Fruit fly (Drosophila melanogaster) whole organism, embryonic: ENCODE measurements around the gene Rtnl1.

ENCODE experiments used
- Adf1 ChIP-seq: fragments of 200-800 bp; sonication (Bioruptor generic); IDR thresholded peaks from 2 replicates; pipeline ENCODE4 v1.3.6; 2022; ENCODE audit warnings: missing biosample characterization, missing genetic modification characterization
- Awh ChIP-seq: fragments of 200-800 bp; sonication (Bioruptor generic); IDR thresholded peaks from 2 replicates; pipeline ENCODE4, ENCODE4 v1.3.6; 2022; ENCODE audit warnings: missing biosample characterization, missing genetic modification characterization
- Blimp-1 ChIP-seq: fragments of 200-800 bp; sonication (Bioruptor generic); optimal IDR thresholded peaks from 3 replicates; lab custom pipeline; 2018; ENCODE audit warnings: missing biosample characterization, missing genetic modification characterization, mild to moderate bottlenecking, moderate library complexity, missing genetic modification reagents
- CG10543 ChIP-seq: fragments of 200-800 bp; sonication (Bioruptor generic); optimal IDR thresholded peaks from 3 replicates; lab custom pipeline; 2017; ENCODE audit warnings: missing biosample characterization, mild to moderate bottlenecking, missing genetic modification characterization, moderate library complexity
- CG11398 ChIP-seq: fragments of 200-800 bp; sonication (Bioruptor generic); optimal IDR thresholded peaks from 2 replicates; lab custom pipeline; 2016; ENCODE audit warnings: missing biosample characterization, missing genetic modification characterization
- CG11695 ChIP-seq: fragments of 200-800 bp; sonication (Bioruptor generic); IDR thresholded peaks from 3 replicates; pipeline ENCODE4 v1.3.6; 2022; ENCODE audit warnings: missing biosample characterization, missing genetic modification characterization
- CG12299 ChIP-seq: fragments of 200-800 bp; sonication (Bioruptor generic); optimal IDR thresholded peaks from 2 replicates; lab custom pipeline; 2018; ENCODE audit warnings: missing biosample characterization, mild to moderate bottlenecking, missing genetic modification characterization
- CG12659 ChIP-seq: fragments of 200-800 bp; sonication (Bioruptor generic); optimal IDR thresholded peaks from 3 replicates; lab custom pipeline; 2017; ENCODE audit warnings: mild to moderate bottlenecking, missing biosample characterization, missing genetic modification reagents, missing genetic modification characterization
- CG14014 ChIP-seq: fragments of 200-800 bp; sonication (Bioruptor generic); IDR thresholded peaks from 2 replicates; pipeline ENCODE4 v1.3.6; 2022; ENCODE audit warnings: missing biosample characterization, missing genetic modification characterization
- CG14860 ChIP-seq: fragments of 200-800 bp; sonication (Bioruptor generic); IDR thresholded peaks from 3 replicates; pipeline ENCODE4 v1.3.6; 2022; ENCODE audit warnings: missing biosample characterization, missing genetic modification characterization; ENCODE audit not compliant: partially characterized antibody
- CG15011 ChIP-seq: fragments of 200-800 bp; sonication (Bioruptor generic); optimal IDR thresholded peaks from 3 replicates; lab custom pipeline; 2018; ENCODE audit warnings: missing biosample characterization, mild to moderate bottlenecking, missing genetic modification characterization
- CG17361 ChIP-seq: fragments of 200-800 bp; sonication (Bioruptor generic); IDR thresholded peaks from 3 replicates; pipeline ENCODE4 v1.3.6; 2022; ENCODE audit warnings: missing biosample characterization, missing genetic modification characterization
- CG17568 ChIP-seq: fragments of 200-800 bp; sonication (Bioruptor generic); optimal IDR thresholded peaks from 2 replicates; lab custom pipeline; 2018; ENCODE audit warnings: missing biosample characterization, mild to moderate bottlenecking, missing genetic modification characterization, moderate library complexity
- CG17829 ChIP-seq: fragments of 200-800 bp; optimal IDR thresholded peaks from 2 replicates; lab custom pipeline; 2019; ENCODE audit warnings: missing biosample characterization, mild to moderate bottlenecking, missing genetic modification characterization, moderate library complexity
- CG1792 ChIP-seq: fragments of 200-800 bp; sonication (Bioruptor generic); optimal IDR thresholded peaks from 2 replicates; lab custom pipeline; 2016; ENCODE audit warnings: missing biosample characterization, missing genetic modification characterization
- CG18476 ChIP-seq: fragments of 200-800 bp; sonication (Bioruptor generic); optimal IDR thresholded peaks from 2 replicates; lab custom pipeline; 2016; ENCODE audit warnings: missing biosample characterization, mild to moderate bottlenecking, missing genetic modification characterization
- CG30431 ChIP-seq: fragments of 200-800 bp; sonication (Bioruptor generic); optimal IDR thresholded peaks from 2 replicates; lab custom pipeline; 2017; ENCODE audit warnings: missing biosample characterization, missing genetic modification characterization
- CG4707 ChIP-seq: fragments of 200-800 bp; sonication (Bioruptor generic); optimal IDR thresholded peaks from 2 replicates; lab custom pipeline; 2018; ENCODE audit warnings: missing biosample characterization, mild to moderate bottlenecking, missing genetic modification characterization, moderate library complexity
- CG8089 ChIP-seq: fragments of 200-800 bp; sonication (Bioruptor generic); optimal IDR thresholded peaks from 3 replicates; lab custom pipeline; 2016; ENCODE audit warnings: missing biosample characterization, missing genetic modification characterization
- CHES-1-like ChIP-seq: fragments of 200-800 bp; sonication (Bioruptor generic); optimal IDR thresholded peaks from 2 replicates; lab custom pipeline; 2016; ENCODE audit warnings: missing biosample characterization, missing genetic modification characterization
- CrebB ChIP-seq: fragments of 200-800 bp; sonication (Bioruptor generic); optimal IDR thresholded peaks from 3 replicates; lab custom pipeline; 2018; ENCODE audit warnings: missing biosample characterization, mild to moderate bottlenecking, missing genetic modification characterization
- Hr51 ChIP-seq, 2 experiments: fragments of 200-800 bp; sonication (Bioruptor generic); optimal IDR thresholded peaks; 2 replicates in 1 of 2; 3 replicates in 1 of 2; lab custom pipeline; 2016 to 2018; ENCODE audit warnings: missing biosample characterization in 2 of 2, missing genetic modification characterization in 2 of 2, mild to moderate bottlenecking in 1 of 2, moderate library complexity in 1 of 2
- Jarid2 ChIP-seq: fragments of 200-800 bp; sonication (Bioruptor generic); optimal IDR thresholded peaks from 3 replicates; lab custom pipeline; 2017; ENCODE audit warnings: mild to moderate bottlenecking, missing biosample characterization, missing genetic modification reagents, missing genetic modification characterization
- Meics ChIP-seq: fragments of 200-800 bp; sonication (Bioruptor generic); optimal IDR thresholded peaks from 2 replicates; lab custom pipeline; 2017; ENCODE audit warnings: missing biosample characterization, mild to moderate bottlenecking, missing genetic modification characterization
- Mrtf ChIP-seq: fragments of 200-800 bp; sonication (Bioruptor generic); IDR thresholded peaks from 3 replicates; pipeline ENCODE4 v1.3.6; 2022; ENCODE audit warnings: missing biosample characterization, missing genetic modification characterization
- NC2β ChIP-seq: fragments of 200-800 bp; sonication (Bioruptor generic); optimal IDR thresholded peaks from 2 replicates; lab custom pipeline; 2016; ENCODE audit warnings: missing biosample characterization, missing genetic modification characterization
- Nf-YA ChIP-seq: fragments of 200-800 bp; sonication (Bioruptor generic); IDR thresholded peaks from 2 replicates; pipeline ENCODE4 v1.3.6; 2022; ENCODE audit warnings: missing biosample characterization, missing genetic modification characterization
- Oaz ChIP-seq: fragments of 200-800 bp; sonication (Bioruptor generic); IDR thresholded peaks from 2 replicates; pipeline ENCODE4 v1.3.6; 2022; ENCODE audit warnings: missing biosample characterization, missing genetic modification characterization
- TFAM ChIP-seq: fragments of 200-800 bp; sonication (Bioruptor generic); optimal IDR thresholded peaks from 2 replicates; lab custom pipeline; 2017; ENCODE audit warnings: missing biosample characterization, missing genetic modification characterization, inconsistent platforms
- Usf ChIP-seq: fragments of 200-800 bp; sonication (Bioruptor generic); optimal IDR thresholded peaks from 2 replicates; lab custom pipeline; 2017; ENCODE audit warnings: missing genotype, missing biosample characterization, missing genetic modification characterization
- ab ChIP-seq: fragments of 200-800 bp; sonication (Bioruptor generic); optimal IDR thresholded peaks from 2 replicates; lab custom pipeline; 2016; ENCODE audit warnings: missing biosample characterization, missing genetic modification characterization
- aop ChIP-seq: fragments of 200-800 bp; sonication (Bioruptor generic); IDR thresholded peaks from 2 replicates; pipeline ENCODE4 v1.3.6; 2022; ENCODE audit warnings: missing biosample characterization, missing genetic modification characterization
- ato ChIP-seq: fragments of 200-800 bp; sonication (Bioruptor generic); IDR thresholded peaks from 2 replicates; pipeline ENCODE4 v1.3.6; 2022; ENCODE audit warnings: missing biosample characterization, missing genetic modification characterization; ENCODE audit not compliant: partially characterized antibody
- cad ChIP-seq: fragments of >200 bp; optimal IDR thresholded peaks from 2 replicates; lab custom pipeline; 2017; ENCODE audit warnings: missing biosample characterization, missing genetic modification characterization
- corto ChIP-seq: fragments of 200-800 bp; sonication (Bioruptor generic); optimal IDR thresholded peaks from 2 replicates; lab custom pipeline; 2016; ENCODE audit warnings: missing biosample characterization, mild to moderate bottlenecking, missing genetic modification characterization, moderate library complexity
- dan ChIP-seq: fragments of 200-800 bp; sonication (Bioruptor generic); IDR thresholded peaks from 2 replicates; pipeline ENCODE4 v1.3.6; 2022; ENCODE audit warnings: missing biosample characterization, missing genetic modification characterization
- dmrt11E ChIP-seq: fragments of 200-800 bp; sonication (Bioruptor generic); optimal IDR thresholded peaks from 3 replicates; lab custom pipeline; 2018; ENCODE audit warnings: missing biosample characterization, mild to moderate bottlenecking, missing genetic modification characterization, moderate library complexity
- fd96Cb ChIP-seq: fragments of 200-800 bp; sonication (Bioruptor generic); optimal IDR thresholded peaks from 2 replicates; lab custom pipeline; 2018; ENCODE audit warnings: missing biosample characterization, mild to moderate bottlenecking, missing genetic modification characterization, moderate library complexity
- gsb-n ChIP-seq: fragments of 200-800 bp; sonication (Bioruptor generic); optimal IDR thresholded peaks from 3 replicates; lab custom pipeline; 2018; ENCODE audit warnings: missing biosample characterization, mild to moderate bottlenecking, missing genetic modification characterization
- gt ChIP-seq: fragments of 200-800 bp; sonication (Bioruptor generic); IDR thresholded peaks from 2 replicates; pipeline ENCODE4 v1.3.6; 2022; ENCODE audit warnings: missing biosample characterization, missing genetic modification characterization
- nom ChIP-seq: fragments of 200-800 bp; sonication (Bioruptor generic); optimal IDR thresholded peaks from 2 replicates; lab custom pipeline; 2017; ENCODE audit warnings: missing biosample characterization, missing genetic modification characterization, mild to moderate bottlenecking, moderate library complexity, missing genetic modification reagents
- repo ChIP-seq: fragments of 200-800 bp; sonication (Bioruptor generic); optimal IDR thresholded peaks from 2 replicates; lab custom pipeline; 2016; ENCODE audit warnings: missing biosample characterization, missing genetic modification characterization
- row ChIP-seq: fragments of 200-800 bp; sonication (Bioruptor generic); IDR thresholded peaks from 3 replicates; pipeline ENCODE4 v1.3.6; 2022; ENCODE audit warnings: missing biosample characterization, missing genetic modification characterization
- salm ChIP-seq: fragments of 200-800 bp; sonication (Bioruptor generic); optimal IDR thresholded peaks from 2 replicates; lab custom pipeline; 2018; ENCODE audit warnings: missing biosample characterization, mild to moderate bottlenecking, missing genetic modification characterization
- sug ChIP-seq: fragments of 200-800 bp; optimal IDR thresholded peaks from 2 replicates; lab custom pipeline; 2019; ENCODE audit warnings: missing biosample characterization, mild to moderate bottlenecking, missing genetic modification characterization, moderate library complexity
- toy ChIP-seq: fragments of 200-800 bp; sonication (Bioruptor generic); IDR thresholded peaks from 2 replicates; pipeline ENCODE4 v1.3.6; 2022; ENCODE audit warnings: missing biosample characterization, missing genetic modification characterization
- trem ChIP-seq: fragments of 200-800 bp; optimal IDR thresholded peaks from 3 replicates; lab custom pipeline; 2019; ENCODE audit warnings: missing biosample characterization, mild to moderate bottlenecking, missing genetic modification characterization, moderate library complexity
- trh ChIP-seq: fragments of 200-800 bp; sonication (Bioruptor generic); optimal IDR thresholded peaks from 2 replicates; lab custom pipeline; 2016; ENCODE audit warnings: missing biosample characterization, missing genetic modification characterization
- zen2 ChIP-seq: fragments of 200-800 bp; sonication (Bioruptor generic); IDR thresholded peaks from 3 replicates; pipeline ENCODE4 v1.3.6; 2022; ENCODE audit warnings: missing biosample characterization, missing genetic modification characterization; ENCODE audit not compliant: partially characterized antibody
- zf30C ChIP-seq: fragments of 200-800 bp; sonication (Bioruptor generic); optimal IDR thresholded peaks from 3 replicates; lab custom pipeline; 2018; ENCODE audit warnings: missing biosample characterization, mild to moderate bottlenecking, missing genetic modification characterization

Rtnl1 gene

DNA sequence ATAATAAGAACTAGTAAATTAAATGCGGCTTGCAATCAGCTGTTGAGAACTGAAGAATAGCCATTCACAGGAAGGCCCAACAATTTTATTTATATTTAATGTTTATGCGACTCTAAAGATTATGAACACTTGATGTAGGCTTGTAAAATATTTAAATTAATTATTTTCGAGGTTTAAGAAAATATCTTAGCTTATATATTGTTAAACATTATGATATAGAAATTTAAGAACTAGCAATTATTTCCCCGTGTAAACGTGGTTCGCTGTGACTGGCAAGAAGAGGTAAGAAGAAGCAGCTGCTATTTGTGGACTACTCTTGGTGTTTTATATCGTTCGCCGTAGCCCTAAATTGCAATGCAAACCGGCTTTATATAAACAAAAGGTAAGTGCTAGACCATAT lies 64.2 kb downstream of the Rtnl1 start, which contains the start of the genes mRpL24 and betaggt-I (continued):
- TF ChIP-seq Mrtf (GFP tag; lab: Robert Waterston, UW): peak; percentile 91
- peak; percentile 93 for TF ChIP-seq salm
- peak; percentile 62 for TF ChIP-seq CG1792
- peak; percentile 89 for TF ChIP-seq corto (GFP tag; lab: Kevin White, UChicago)
- TF ChIP-seq Awh: peak; percentile 98
- peak; percentile 96 for TF ChIP-seq CG12299 (tag; lab: Kevin White, UChicago)
- peak; percentile 92 for TF ChIP-seq CrebB
- TF ChIP-seq ato: no peak
- TF ChIP-seq Jarid2: peak; percentile 75
- peak; percentile 85 to 97 for TF ChIP-seq Hr51 (GFP tag; optimal IDR thresholded peaks at IDR 0.05; lab: Kevin White, UChicago)
- peak; percentile 82 for TF ChIP-seq NC2β (GFP tag; lab: Kevin White, UChicago)
- peak; percentile 98 for TF ChIP-seq CG17361 (GFP tag; lab: Robert Waterston, UW)
- TF ChIP-seq Oaz: peak; percentile 95
- TF ChIP-seq repo (GFP tag; lab: Kevin White, UChicago): peak; percentile 12
- TF ChIP-seq trh (GFP tag; lab: Kevin White, UChicago): peak; percentile 89
- no peak for TF ChIP-seq zen2 (GFP tag; lab: Robert Waterston, UW)
- TF ChIP-seq CG15011 (GFP tag; lab: Kevin White, UChicago): peak; percentile 90
- peak; percentile 87 for TF ChIP-seq CG30431 (GFP tag; lab: Kevin White, UChicago)
- peak; percentile 84 for TF ChIP-seq Adf1 (GFP tag; lab: Robert Waterston, UW)
- TF ChIP-seq ab (GFP tag; lab: Kevin White, UChicago): peak; percentile 35
- peak; percentile 67 for TF ChIP-seq CHES-1-like (GFP tag; lab: Kevin White, UChicago)
- peak; percentile 96 for TF ChIP-seq dmrt11E (tag; lab: Kevin White, UChicago)
- peak; percentile 88 for TF ChIP-seq nom (GFP tag; lab: Kevin White, UChicago)
- TF ChIP-seq CG8089 (GFP tag; lab: Kevin White, UChicago): peak; percentile 55
- TF ChIP-seq toy: peak; percentile 88
- TF ChIP-seq Usf (GFP tag; lab: Kevin White, UChicago): peak; percentile 91
- peak; percentile 99 for TF ChIP-seq row (GFP tag; lab: Robert Waterston, UW)
- peak; percentile 87 for TF ChIP-seq aop (GFP tag; lab: Robert Waterston, UW)
- TF ChIP-seq gsb-n (tag; lab: Kevin White, UChicago): peak; percentile 96
- TF ChIP-seq CG12659 (GFP tag; lab: Kevin White, UChicago): peak; percentile 98
- TF ChIP-seq CG10543 (GFP tag; lab: Kevin White, UChicago): peak; percentile 94
- peak; percentile 53 for TF ChIP-seq TFAM (GFP tag; lab: Kevin White, UChicago)
- TF ChIP-seq Meics (GFP tag; lab: Kevin White, UChicago): peak; percentile 96
- peak; percentile 96 for TF ChIP-seq CG14014 (GFP tag; lab: Robert Waterston, UW)
- peak; percentile 90 for TF ChIP-seq Nf-YA (GFP tag; lab: Robert Waterston, UW)
- peak; percentile 96 for TF ChIP-seq sug (tag; lab: Kevin White, UChicago)
- TF ChIP-seq Blimp-1 (GFP tag; lab: Kevin White, UChicago): peak; percentile 94
- peak; percentile 98 for TF ChIP-seq CG17829 (tag; lab: Kevin White, UChicago)
- TF ChIP-seq CG17568: no peak
- TF ChIP-seq CG14860 (GFP tag; lab: Robert Waterston, UW): 0 out of 3 replicates have a peak, but pooled peaks have one; percentile 7
- peak; percentile 12 for TF ChIP-seq zf30C (GFP tag; lab: Kevin White, UChicago)
- TF ChIP-seq cad (GFP tag; lab: Kevin White, UChicago): no peak
- TF ChIP-seq gt (GFP tag; lab: Robert Waterston, UW): peak; percentile 90
- peak; percentile 96 for TF ChIP-seq CG11695 (GFP tag; lab: Robert Waterston, UW)
- TF ChIP-seq CG4707 (GFP tag; lab: Kevin White, UChicago): peak; percentile 83
- TF ChIP-seq fd96Cb (tag; lab: Kevin White, UChicago): peak; percentile 94
- peak; percentile 33; the same call in 1 of the 2 replicates for TF ChIP-seq dan
- TF ChIP-seq trem (tag; lab: Kevin White, UChicago): peak; percentile 95
- peak; percentile 28 for TF ChIP-seq CG11398
- TF ChIP-seq CG18476: peak; percentile 92
